Fruit fly (Drosophila melanogaster) whole organism, prepupa: Measurements from ENCODE around the gene Ubr3.
A peak's percentile ranks its signal among the peaks of the same experiment; 100 is the strongest.

Experiments
- Blimp-1 ChIP-seq: fragments of 200-800 bp; sonication (Bioruptor generic); optimal IDR thresholded peaks from 3 replicates; lab custom pipeline; 2017; ENCODE audit warnings: missing biosample characterization, missing genetic modification characterization, mild to moderate bottlenecking, moderate library complexity, missing genetic modification reagents
- CG11902 ChIP-seq: fragments of 200-800 bp; sonication (Bioruptor generic); optimal IDR thresholded peaks from 3 replicates; lab custom pipeline; 2016; ENCODE audit warnings: missing biosample characterization, missing genetic modification characterization
- CG15336 ChIP-seq: fragments of 200-800 bp; sonication (Bioruptor generic); IDR thresholded peaks from 2 replicates; pipeline ENCODE4 v1.3.6; 2022; ENCODE audit warnings: missing biosample characterization, missing genetic modification characterization
- CG1621 ChIP-seq: fragments of 200-800 bp; sonication (Bioruptor generic); optimal IDR thresholded peaks from 3 replicates; lab custom pipeline; 2018; ENCODE audit warnings: missing biosample characterization, mild to moderate bottlenecking, missing genetic modification characterization
- CG3032 ChIP-seq: fragments of 200-800 bp; optimal IDR thresholded peaks from 2 replicates; lab custom pipeline; 2019; ENCODE audit warnings: missing biosample characterization, mild to moderate bottlenecking, missing genetic modification characterization, moderate library complexity
- CG31627 ChIP-seq: fragments of 200-800 bp; sonication (Bioruptor generic); optimal IDR thresholded peaks from 3 replicates; lab custom pipeline; 2016; ENCODE audit warnings: missing biosample characterization, missing genetic modification characterization
- CG34406 ChIP-seq: fragments of 200-800 bp; sonication (Bioruptor generic); optimal IDR thresholded peaks from 3 replicates; lab custom pipeline; 2016; ENCODE audit warnings: missing biosample characterization, missing genetic modification characterization
- CG4318 ChIP-seq: fragments of 200-800 bp; sonication (Bioruptor generic); optimal IDR thresholded peaks from 3 replicates; lab custom pipeline; 2017; ENCODE audit warnings: missing biosample characterization, mild to moderate bottlenecking, missing genetic modification characterization
- CG6163 ChIP-seq: fragments of 200-800 bp; sonication (Bioruptor generic); IDR thresholded peaks from 3 replicates; pipeline ENCODE4 v1.3.6; 2022; ENCODE audit warnings: missing biosample characterization, missing genetic modification characterization
- CG6276 ChIP-seq: fragments of 200-800 bp; sonication (Bioruptor generic); optimal IDR thresholded peaks from 2 replicates; lab custom pipeline; 2017; ENCODE audit warnings: missing biosample characterization, mild to moderate bottlenecking, missing genetic modification characterization
- CG6792 ChIP-seq: fragments of 200-800 bp; sonication (Bioruptor generic); optimal IDR thresholded peaks from 3 replicates; lab custom pipeline; 2016; ENCODE audit warnings: missing biosample characterization, missing genetic modification characterization
- CG6808 ChIP-seq: fragments of 200-800 bp; sonication (Bioruptor generic); optimal IDR thresholded peaks from 3 replicates; lab custom pipeline; 2017; ENCODE audit warnings: missing biosample characterization, missing genetic modification characterization, mild to moderate bottlenecking, moderate library complexity, missing genetic modification reagents
- CG6854 ChIP-seq: fragments of 200-800 bp; sonication (Bioruptor generic); optimal IDR thresholded peaks from 2 replicates; lab custom pipeline; 2017; ENCODE audit warnings: missing biosample characterization, mild to moderate bottlenecking, missing genetic modification characterization
- CG8119 ChIP-seq: fragments of 200-800 bp; sonication (Bioruptor generic); IDR thresholded peaks from 3 replicates; pipeline ENCODE4 v1.3.6; 2022; ENCODE audit warnings: missing biosample characterization, missing genetic modification characterization
- CG8319 ChIP-seq: fragments of 200-800 bp; sonication (Bioruptor generic); optimal IDR thresholded peaks from 3 replicates; lab custom pipeline; 2016; ENCODE audit warnings: missing biosample characterization, missing genetic modification characterization
- Eip78C ChIP-seq: fragments of 200-800 bp; sonication (Bioruptor generic); peaks from one replicate; lab custom pipeline; 2016; ENCODE audit warnings: missing biosample characterization, missing genetic modification characterization
- Gug ChIP-seq: fragments of 200-800 bp; sonication (Bioruptor generic); IDR thresholded peaks from 2 replicates; pipeline ENCODE4 v1.3.6; 2022; ENCODE audit warnings: missing biosample characterization, missing genetic modification characterization
- Hr38 ChIP-seq: sonication (Bioruptor generic); optimal IDR thresholded peaks from 2 replicates; lab custom pipeline; 2016; ENCODE audit warnings: missing biosample characterization, missing genetic modification characterization
- Hr39 ChIP-seq: fragments of 200-800 bp; sonication (Bioruptor generic); optimal IDR thresholded peaks from 2 replicates; lab custom pipeline; 2016; ENCODE audit warnings: missing biosample characterization, missing genetic modification characterization
- Hr4 ChIP-seq: fragments of 200-800 bp; sonication (Bioruptor generic); optimal IDR thresholded peaks from 3 replicates; lab custom pipeline; 2016; ENCODE audit warnings: missing biosample characterization, missing genetic modification characterization
- Lpt ChIP-seq: fragments of 200-800 bp; sonication (Bioruptor generic); optimal IDR thresholded peaks from 3 replicates; lab custom pipeline; 2016; ENCODE audit warnings: missing biosample characterization, missing genetic modification characterization
- Met ChIP-seq: fragments of 200-800 bp; sonication (Bioruptor generic); optimal IDR thresholded peaks from 3 replicates; lab custom pipeline; 2016; ENCODE audit warnings: missing biosample characterization, missing genetic modification characterization
- OdsH ChIP-seq: fragments of 200-800 bp; sonication (Bioruptor generic); optimal IDR thresholded peaks from 3 replicates; lab custom pipeline; 2016; ENCODE audit warnings: missing biosample characterization, missing genetic modification characterization
- Smox ChIP-seq: fragments of 200-800 bp; sonication (Bioruptor generic); optimal IDR thresholded peaks from 3 replicates; lab custom pipeline; 2016; ENCODE audit warnings: missing biosample characterization, missing genetic modification characterization
- Sox14 ChIP-seq: fragments of 200-800 bp; sonication (Bioruptor generic); optimal IDR thresholded peaks from 3 replicates; lab custom pipeline; 2016; ENCODE audit warnings: missing biosample characterization, missing genetic modification characterization
- Sox15 ChIP-seq: fragments of 200-800 bp; sonication (Bioruptor generic); optimal IDR thresholded peaks from 3 replicates; lab custom pipeline; 2016; ENCODE audit warnings: missing biosample characterization, missing genetic modification characterization
- cyc ChIP-seq: fragments of 200-800 bp; sonication (Bioruptor generic); optimal IDR thresholded peaks from 3 replicates; lab custom pipeline; 2016; ENCODE audit warnings: missing biosample characterization, missing genetic modification characterization
- dac ChIP-seq: fragments of 200-800 bp; sonication (Bioruptor generic); optimal IDR thresholded peaks from 2 replicates; lab custom pipeline; 2017; ENCODE audit warnings: missing biosample characterization, mild to moderate bottlenecking, missing genetic modification characterization
- dsx ChIP-seq: fragments of 200-800 bp; optimal IDR thresholded peaks from 3 replicates; lab custom pipeline; 2019; ENCODE audit warnings: missing biosample characterization, mild to moderate bottlenecking, missing genetic modification characterization, moderate library complexity; ENCODE audit not compliant: poor library complexity, severe bottlenecking
- eg ChIP-seq: fragments of 200-800 bp; sonication (Bioruptor generic); IDR thresholded peaks from 3 replicates; pipeline ENCODE4 v1.3.6; 2022; ENCODE audit warnings: missing biosample characterization, missing genetic modification characterization
- fd85E ChIP-seq: fragments of 200-800 bp; sonication (Bioruptor generic); optimal IDR thresholded peaks from 3 replicates; lab custom pipeline; 2016; ENCODE audit warnings: missing biosample characterization, missing genetic modification characterization
- fkh ChIP-seq: fragments of 200-800 bp; sonication (Bioruptor generic); optimal IDR thresholded peaks from 3 replicates; lab custom pipeline; 2017; ENCODE audit warnings: missing biosample characterization, mild to moderate bottlenecking, missing genetic modification characterization, moderate library complexity
- lz ChIP-seq: fragments of 200-800 bp; sonication (Bioruptor generic); optimal IDR thresholded peaks from 3 replicates; lab custom pipeline; 2016; ENCODE audit warnings: missing biosample characterization, missing genetic modification characterization
- net ChIP-seq: fragments of 200-800 bp; sonication (Bioruptor generic); optimal IDR thresholded peaks from 3 replicates; lab custom pipeline; 2016; ENCODE audit warnings: missing biosample characterization, missing genetic modification characterization
- pdm3 ChIP-seq: fragments of 200-800 bp; sonication (Bioruptor generic); optimal IDR thresholded peaks from 3 replicates; lab custom pipeline; 2016; ENCODE audit warnings: missing biosample characterization, missing genetic modification characterization
- salr ChIP-seq, 2 experiments: fragments of 200-800 bp; sonication (Bioruptor generic); optimal IDR thresholded peaks; 3 replicates each; lab custom pipeline; 2016 to 2018; ENCODE audit warnings: missing biosample characterization in 2 of 2, missing genetic modification characterization in 2 of 2, mild to moderate bottlenecking in 1 of 2
- spab ChIP-seq: fragments of 200-800 bp; sonication (Bioruptor generic); optimal IDR thresholded peaks from 2 replicates; lab custom pipeline; 2017; ENCODE audit warnings: missing biosample characterization, mild to moderate bottlenecking, missing genetic modification characterization, missing genetic modification reagents
- ss ChIP-seq, 2 experiments: fragments of 200-800 bp; sonication (Bioruptor generic); optimal IDR thresholded peaks; 2 replicates in 1 of 2; 3 replicates in 1 of 2; lab custom pipeline; 2017 to 2018; ENCODE audit warnings: mild to moderate bottlenecking in 2 of 2, missing biosample characterization in 2 of 2, missing genetic modification characterization in 2 of 2, moderate library complexity in 1 of 2
- svp ChIP-seq: fragments of 200-800 bp; sonication (Bioruptor generic); peaks from one replicate; lab custom pipeline; 2016; ENCODE audit warnings: missing biosample characterization, missing genetic modification characterization

Ubr3 gene

DNA sequence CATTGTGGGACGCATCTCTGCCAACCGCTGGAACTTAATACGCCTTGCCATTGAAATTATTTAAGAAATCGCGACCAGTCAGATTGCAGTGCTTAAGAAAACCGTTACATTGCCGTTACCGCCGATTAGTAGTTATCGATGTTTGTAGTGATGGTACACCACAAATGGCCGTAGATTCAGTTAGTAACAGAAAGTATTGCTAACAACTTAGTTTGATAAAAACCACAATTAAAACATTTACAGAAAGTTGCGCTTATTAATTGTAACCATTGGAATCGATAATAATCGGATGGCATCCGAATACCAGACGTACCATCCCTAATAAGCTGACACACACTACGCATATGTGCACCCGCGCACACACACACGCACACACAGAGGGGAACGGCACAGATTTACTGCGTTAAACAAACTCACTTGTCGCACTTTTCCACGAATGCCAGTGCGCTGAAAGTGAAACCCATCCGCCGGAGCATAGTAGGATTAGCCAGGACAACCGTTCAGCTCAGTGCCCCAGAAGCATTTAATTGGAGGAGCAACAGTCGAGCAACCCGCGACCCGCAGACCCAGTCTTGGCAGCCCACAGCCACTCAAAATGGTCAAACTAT lies 15.5 kb upstream of the Ubr3 start, which contains the start of the genes hdm and Ykt6 (continued):
- TF ChIP-seq CG1621 (tag; lab: Kevin White, UChicago) (peak; percentile 57), dac (no peak), CG8319 (GFP tag; lab: Kevin White, UChicago) (peak; percentile 45), fd85E (no peak), Gug (peak; percentile 59), Blimp-1 (GFP tag; lab: Kevin White, UChicago) (no peak), CG3032 (tag; lab: Kevin White, UChicago) (peak; percentile 64), spab (GFP tag; lab: Kevin White, UChicago) (no peak)

DNA sequence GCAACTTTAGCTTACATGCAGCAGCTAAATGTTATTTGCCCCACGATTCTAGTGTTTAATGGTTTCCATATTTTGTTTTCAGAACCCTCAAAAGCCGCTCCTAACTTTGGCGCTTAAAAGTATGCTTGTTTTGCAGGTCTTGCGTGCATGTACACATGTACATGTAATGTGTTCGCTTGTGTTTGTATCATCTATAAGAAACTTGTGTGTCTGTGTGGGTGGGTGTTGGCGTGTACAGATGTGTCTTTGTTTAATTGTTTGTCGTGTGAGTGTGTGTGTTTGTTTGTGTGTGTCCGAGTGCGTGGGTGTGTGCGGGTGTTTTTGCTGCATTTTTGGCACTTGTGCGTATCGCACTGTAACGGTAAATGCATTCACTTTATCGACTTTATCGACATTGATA lies 12.6 kb upstream of the Ubr3 start:
- TF ChIP-seq dsx (GFP tag; lab: Kevin White, UChicago) (peak; percentile 10), Sox14 (GFP tag; lab: Kevin White, UChicago) (peak; percentile 30), CG6792 (GFP tag; lab: Kevin White, UChicago) (no peak)

- TF ChIP-seq Smox (GFP tag; lab: Kevin White, UChicago): no peak
- peak; percentile 32 for TF ChIP-seq svp
- TF ChIP-seq, all 60 proteins: peak for 1
These were observed 10.8 kb upstream of the Ubr3 start for dm6 chrX:7924913-7925312.

DNA sequence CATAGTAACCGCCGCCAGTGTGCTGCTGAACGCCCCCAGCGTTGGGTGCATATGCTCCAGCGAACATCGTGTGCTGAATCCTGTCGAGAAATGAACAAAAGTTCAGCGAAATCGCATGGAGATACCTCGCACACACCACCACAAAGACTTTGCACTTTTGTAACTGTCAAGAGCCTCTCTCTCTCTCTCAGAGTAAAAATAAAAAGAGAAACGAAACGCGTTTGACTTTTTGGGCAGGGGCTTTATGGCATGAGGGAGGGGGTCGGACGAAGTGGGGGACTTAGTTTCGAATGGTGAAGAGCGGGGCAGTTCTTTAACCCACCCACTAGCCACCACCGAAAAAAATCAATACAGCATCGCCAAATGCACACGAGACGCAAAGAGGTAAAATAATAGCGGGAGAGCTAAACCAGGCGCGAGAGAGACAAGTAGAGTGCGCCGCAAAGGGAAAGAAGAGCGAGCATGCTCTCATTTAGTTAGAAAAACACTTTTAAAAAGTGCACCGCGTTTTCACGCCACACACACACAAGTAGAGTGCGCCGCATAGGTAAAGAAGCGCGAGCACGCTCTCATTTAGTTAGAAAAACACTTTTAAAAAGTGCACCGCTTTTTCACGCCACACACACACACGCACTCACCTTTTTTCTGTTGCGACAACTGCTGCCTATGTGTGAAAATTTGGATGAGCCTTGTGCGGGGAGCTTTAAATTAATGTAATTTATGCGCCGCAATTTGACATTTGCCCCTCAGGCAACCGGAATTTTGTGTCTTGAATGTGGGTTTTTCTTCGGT lies 5.3 kb upstream of the Ubr3 start:
- TF ChIP-seq salr (GFP tag; optimal IDR thresholded peaks at IDR 0.05; lab: Kevin White, UChicago) (no peak), eg (GFP tag; lab: Robert Waterston, UW) (peak; percentile 47; the same call in 1 of the 3 replicates), ss (GFP tag; optimal IDR thresholded peaks at IDR 0.05; lab: Kevin White, UChicago) (peak; percentile 23 to 62), CG15336 (GFP tag; lab: Robert Waterston, UW) (peak; percentile 27; the same call in 1 of the 2 replicates), Lpt (no peak), Eip78C (peak; percentile 67), dsx (GFP tag; lab: Kevin White, UChicago) (peak; percentile 14), svp (peak; percentile 70), CG6276 (GFP tag; lab: Kevin White, UChicago) (peak; percentile 38), fkh (GFP tag; lab: Kevin White, UChicago) (no peak), CG34406 (GFP tag; lab: Kevin White, UChicago) (no peak), CG6854 (GFP tag; lab: Kevin White, UChicago) (peak; percentile 61), CG6808 (GFP tag; lab: Kevin White, UChicago) (peak; percentile 45), CG6163 (GFP tag; lab: Robert Waterston, UW) (no peak), Hr4 (GFP tag; lab: Kevin White, UChicago) (no peak), pdm3 (GFP tag; lab: Kevin White, UChicago) (no peak)

DNA sequence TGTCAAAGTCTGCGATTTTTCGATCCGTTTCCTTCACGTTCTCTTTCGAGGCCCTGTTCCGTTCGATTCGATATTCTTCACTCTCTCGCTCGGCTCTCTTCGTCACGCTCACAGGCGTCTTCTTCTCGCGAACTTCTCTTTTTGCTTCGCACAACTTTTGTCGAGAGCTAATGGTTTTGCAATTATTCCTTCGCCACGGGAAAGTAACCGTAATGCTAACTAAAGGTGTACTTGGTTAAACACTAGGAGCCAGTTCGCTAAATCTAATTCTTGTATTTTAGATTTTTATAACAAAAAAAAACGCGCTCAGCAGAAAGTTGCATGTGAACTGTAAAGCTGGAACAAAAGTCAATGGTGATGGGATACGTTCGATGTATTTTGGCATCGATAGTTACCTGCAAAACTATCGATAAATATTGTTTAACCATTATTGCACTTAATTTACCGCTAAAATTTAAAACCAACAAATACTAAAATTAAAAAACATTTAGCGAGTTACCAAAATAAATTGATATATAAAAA lies 4.6 kb upstream of the Ubr3 start, which contains the start of gene mahe:
mahe (minus strand) TSS at position 355 of the 522 bp plus-strand sequence.
- TF ChIP-seq CG31627 (GFP tag; lab: Kevin White, UChicago): no peak
- TF ChIP-seq Hr38 (GFP tag; lab: Kevin White, UChicago): no peak
- TF ChIP-seq Eip78C: peak; percentile 44
- no peak for TF ChIP-seq Smox (GFP tag; lab: Kevin White, UChicago)
- no peak for TF ChIP-seq OdsH (GFP tag; lab: Kevin White, UChicago)
- TF ChIP-seq ss (GFP tag; optimal IDR thresholded peaks at IDR 0.05; lab: Kevin White, UChicago): peak in 1 of 2 experiments; percentile 21
- TF ChIP-seq lz: no peak
- peak; percentile 62 for TF ChIP-seq svp
- no peak for TF ChIP-seq CG6276 (GFP tag; lab: Kevin White, UChicago)
- TF ChIP-seq pdm3 (GFP tag; lab: Kevin White, UChicago): no peak
- no peak for TF ChIP-seq Blimp-1 (GFP tag; lab: Kevin White, UChicago)
- TF ChIP-seq CG6808 (GFP tag; lab: Kevin White, UChicago): no peak
- no peak for TF ChIP-seq spab (GFP tag; lab: Kevin White, UChicago)
- TF ChIP-seq Sox14 (GFP tag; lab: Kevin White, UChicago): peak; percentile 11
- no peak for TF ChIP-seq net
- no peak for TF ChIP-seq Hr4 (GFP tag; lab: Kevin White, UChicago)
- TF ChIP-seq cyc (GFP tag; lab: Kevin White, UChicago): no peak
- no peak for TF ChIP-seq Gug
- TF ChIP-seq CG8119 (GFP tag; lab: Robert Waterston, UW): peak; percentile 26; the same call in 1 of the 3 replicates
- no peak for TF ChIP-seq Met (GFP tag; lab: Kevin White, UChicago)
- no peak for TF ChIP-seq CG1621 (tag; lab: Kevin White, UChicago)
- TF ChIP-seq CG6792 (GFP tag; lab: Kevin White, UChicago): no peak
- no peak for TF ChIP-seq Sox15 (GFP tag; lab: Kevin White, UChicago)
- TF ChIP-seq Hr39 (GFP tag; lab: Kevin White, UChicago): no peak
- TF ChIP-seq CG4318: no peak
- no peak for TF ChIP-seq CG11902
- no peak for TF ChIP-seq dac
- TF ChIP-seq, all 60 proteins: peak for 5
